Worm (Caenorhabditis elegans) whole organism, mixed stage, embryonic: ENCODE measurements around the gene scyl-1.

ENCODE experiments used
- ceh-39 ChIP-seq: fragments of 150-350 bp; optimal IDR thresholded peaks from 2 replicates; lab custom pipeline; 2014; ENCODE audit warnings: missing biosample characterization, missing genetic modification characterization
- cnd-1 ChIP-seq: fragments of 200-800 bp; sonication (Bioruptor generic); optimal IDR thresholded peaks from 2 replicates; lab custom pipeline; 2018; ENCODE audit warnings: mild to moderate bottlenecking, missing genetic modification characterization, missing compliant biosample characterization
- lin-13 ChIP-seq: fragments of 150-350 bp; optimal IDR thresholded peaks from 2 replicates; lab custom pipeline; 2014; ENCODE audit warnings: missing biosample characterization, missing genetic modification characterization
- mep-1 ChIP-seq: fragments of 150-350 bp; optimal IDR thresholded peaks from 2 replicates; lab custom pipeline; 2017; ENCODE audit warnings: missing biosample characterization, missing genetic modification reagents, missing genetic modification characterization, inconsistent platforms
- nhr-28 ChIP-seq: fragments of 150-350 bp; optimal IDR thresholded peaks from 2 replicates; lab custom pipeline; 2014; ENCODE audit warnings: missing biosample characterization, missing genetic modification characterization
- snpc-4 ChIP-seq: fragments of 150-350 bp; optimal IDR thresholded peaks from 2 replicates; lab custom pipeline; 2014; ENCODE audit warnings: missing biosample characterization, missing genetic modification characterization
- tbx-8 ChIP-seq: fragments of 200-800 bp; sonication (Bioruptor generic); optimal IDR thresholded peaks from 2 replicates; lab custom pipeline; 2018; ENCODE audit warnings: mild to moderate bottlenecking, missing genetic modification characterization, moderate library complexity, missing compliant biosample characterization
- unc-62 ChIP-seq: fragments of 150-350 bp; optimal IDR thresholded peaks from 2 replicates; lab custom pipeline; 2014; ENCODE audit warnings: missing biosample characterization, missing genetic modification reagents, missing genetic modification characterization

DNA sequence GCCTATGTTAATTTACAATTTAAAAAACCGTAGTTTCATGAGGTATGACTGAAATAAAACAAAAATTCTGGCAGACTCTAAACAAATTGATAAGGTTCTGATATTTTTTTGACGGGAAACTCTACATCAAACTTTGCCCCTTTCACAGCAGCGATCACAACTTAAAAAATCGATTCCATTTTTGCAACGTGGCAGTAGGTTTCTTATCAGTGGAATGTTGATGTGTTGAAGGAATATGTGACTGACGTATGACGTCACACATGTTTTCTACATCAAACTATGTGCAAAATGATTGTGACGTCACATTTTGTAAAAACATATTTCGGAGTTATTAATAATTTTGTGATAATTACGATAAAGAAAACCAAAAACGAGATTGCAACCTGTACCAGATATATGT, 29.6 kb downstream of the scyl-1 start:
- TF ChIP-seq snpc-4 (tag; lab: Kevin White, UChicago) (no peak), nhr-28 (tag; lab: Kevin White, UChicago) (no peak), cnd-1 (no peak), ceh-39 (tag; lab: Kevin White, UChicago) (no peak), unc-62 (no peak), lin-13 (tag; lab: Kevin White, UChicago) (no peak), mep-1 (tag; lab: Kevin White, UChicago) (no peak), tbx-8 (GFP tag; lab: Kevin White, UChicago) (no peak)
